Worm (Caenorhabditis elegans) whole organism, mixed stage, embryonic: ENCODE results near the gene T01D3.6.

Experiments
- M03D4.4 ChIP-seq: sonication (generic microtip); optimal IDR thresholded peaks from 2 replicates; lab custom pipeline; 2017; ENCODE audit warnings: mild to moderate bottlenecking, missing genetic modification characterization, missing compliant biosample characterization
- ceh-83 ChIP-seq: fragments of 200-800 bp; sonication (Bioruptor generic); optimal IDR thresholded peaks from 2 replicates; lab custom pipeline; 2018; ENCODE audit warnings: mild to moderate bottlenecking, missing genetic modification characterization, missing compliant biosample characterization
- ces-1 ChIP-seq: fragments of 150-350 bp; optimal IDR thresholded peaks from 2 replicates; lab custom pipeline; 2014; ENCODE audit warnings: missing biosample characterization, missing genetic modification reagents, missing genetic modification characterization
- flh-1 ChIP-seq: fragments of 200-800 bp; sonication (Bioruptor generic); optimal IDR thresholded peaks from 2 replicates; lab custom pipeline; 2018; ENCODE audit warnings: mild to moderate bottlenecking, missing genetic modification characterization, moderate library complexity, missing compliant biosample characterization
- lin-13 ChIP-seq: fragments of 150-350 bp; optimal IDR thresholded peaks from 2 replicates; lab custom pipeline; 2014; ENCODE audit warnings: missing biosample characterization, missing genetic modification characterization
- lsy-2 ChIP-seq: fragments of 150-350 bp; optimal IDR thresholded peaks from 2 replicates; lab custom pipeline; 2014; ENCODE audit warnings: missing biosample characterization, missing genetic modification characterization
- nhr-28 ChIP-seq: fragments of 150-350 bp; optimal IDR thresholded peaks from 2 replicates; lab custom pipeline; 2014; ENCODE audit warnings: missing biosample characterization, missing genetic modification characterization
- pha-4 ChIP-seq: fragments of 150-350 bp; optimal IDR thresholded peaks from 2 replicates; lab custom pipeline; 2018; ENCODE audit warnings: missing biosample characterization, missing genetic modification reagents, missing genetic modification characterization
- snpc-4 ChIP-seq: fragments of 150-350 bp; optimal IDR thresholded peaks from 2 replicates; lab custom pipeline; 2014; ENCODE audit warnings: missing biosample characterization, missing genetic modification characterization
- tbx-8 ChIP-seq: fragments of 200-800 bp; sonication (Bioruptor generic); optimal IDR thresholded peaks from 2 replicates; lab custom pipeline; 2018; ENCODE audit warnings: mild to moderate bottlenecking, missing genetic modification characterization, moderate library complexity, missing compliant biosample characterization
- unc-120 ChIP-seq: sonication (generic microtip); optimal IDR thresholded peaks from 2 replicates; lab custom pipeline; 2017; ENCODE audit warnings: missing genetic modification characterization, missing compliant biosample characterization; ENCODE audit not compliant: poor library complexity, severe bottlenecking
- ztf-11 ChIP-seq: fragments of 150-350 bp; optimal IDR thresholded peaks from 2 replicates; lab custom pipeline; 2014; ENCODE audit warnings: missing biosample characterization, missing genetic modification characterization

DNA sequence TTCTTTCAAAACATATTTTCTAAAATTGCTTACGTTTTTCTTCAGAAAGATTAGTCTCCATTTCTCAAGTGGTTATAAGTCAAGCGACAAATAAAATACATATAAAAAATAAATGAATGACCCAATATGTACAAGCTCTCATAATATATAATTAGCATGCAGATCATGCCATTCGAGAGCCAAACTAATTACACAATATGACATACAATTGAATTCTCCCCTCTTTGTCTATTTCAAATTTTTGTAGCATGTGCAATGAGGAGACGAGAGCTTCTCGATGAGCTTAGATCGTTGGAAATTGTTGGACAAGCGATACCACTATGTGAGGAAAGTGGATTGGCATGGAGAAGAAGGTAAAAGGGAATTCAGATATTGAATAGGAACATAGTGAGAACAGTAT lies 9.3 kb upstream of the T01D3.6 start, which contains the start of gene hlh-34:
- TF ChIP-seq lsy-2 (no peak), ztf-11 (tag; lab: Kevin White, UChicago) (no peak), ceh-83 (GFP tag; lab: Kevin White, UChicago) (no peak), nhr-28 (tag; lab: Kevin White, UChicago) (no peak), pha-4 (tag; lab: Kevin White, UChicago) (no peak), snpc-4 (tag; lab: Kevin White, UChicago) (no peak), M03D4.4 (no peak), lin-13 (tag; lab: Kevin White, UChicago) (no peak), tbx-8 (no peak), ces-1 (GFP tag; lab: Kevin White, UChicago) (peak; percentile 79), unc-120 (tag; lab: Kevin White, UChicago) (no peak), flh-1 (no peak)
